Fruit fly (Drosophila melanogaster): ENCODE data around the gene Caf1-180.

- TF ChIP-seq Clk (GFP tag; optimal IDR thresholded peaks at IDR 0.05) = no peak
- no peak for TF ChIP-seq kay (GFP tag; ENCODE audit: borderline replicate concordance)
- no peak for TF ChIP-seq CG14711 (tag; optimal IDR thresholded peaks at IDR 0.05)
- TF ChIP-seq Hr96 (GFP tag; optimal IDR thresholded peaks at IDR 0.05) = no peak
- no peak for TF ChIP-seq cnc (optimal IDR thresholded peaks at IDR 0.05)
- TF ChIP-seq CG11617 (GFP tag; optimal IDR thresholded peaks at IDR 0.05) = no peak
- no peak for TF ChIP-seq CG7045 (GFP tag; optimal IDR thresholded peaks at IDR 0.05)
These were observed 4.9 kb downstream of the Caf1-180 start for dm6 chrX:8601165-8601564.

All from whole organism, adult.